ENCODE assay signal across 4 worm cellular contexts in genomic region chrV:9343629-9344624, ce11.
TF ChIP-seq lines count a peak whose summit lies in the region.

Gene tos-1 (minus strand): TSS chrV:9344203.

TF ChIP-seq in whole organism, L2 larva, 48 proteins besides CTCF, POLR2A, EP300 and RAD21 (continues in another document):
- TF ChIP-seq R02D3.7 (tag; optimal IDR thresholded peaks at IDR 0.05; lab: Kevin White, UChicago) (peak; percentile 64), lsy-2 (tag; optimal IDR thresholded peaks at IDR 0.05; lab: Kevin White, UChicago) (peak; percentile 91 to 95), nhr-12 (tag; optimal IDR thresholded peaks at IDR 0.05; lab: Kevin White, UChicago) (no peak), blmp-1 (tag; optimal IDR thresholded peaks at IDR 0.05; lab: Kevin White, UChicago; ENCODE audit: insufficient read depth) (peak; percentile 89), unc-39 (tag; optimal IDR thresholded peaks at IDR 0.05; lab: Kevin White, UChicago) (peak; percentile 51), peb-1 (tag; optimal IDR thresholded peaks at IDR 0.05; lab: Kevin White, UChicago) (no peak), C34F6.9 (tag; optimal IDR thresholded peaks at IDR 0.05; lab: Kevin White, UChicago) (peak; percentile 99), sma-3 (GFP tag; optimal IDR thresholded peaks at IDR 0.05; lab: Kevin White, UChicago) (peak; percentile 100), unc-62 (GFP tag; optimal IDR thresholded peaks at IDR 0.05; lab: Kevin White, UChicago) (peak; percentile 74), elt-1 (tag; optimal IDR thresholded peaks at IDR 0.05; lab: Kevin White, UChicago) (no peak), crh-2 (tag; optimal IDR thresholded peaks at IDR 0.05; lab: Kevin White, UChicago) (peak; percentile 98), nhr-129 (tag; optimal IDR thresholded peaks at IDR 0.05; lab: Kevin White, UChicago) (peak; percentile 95), nhr-23 (tag; optimal IDR thresholded peaks at IDR 0.05; lab: Kevin White, UChicago) (peak; percentile 30), ama-1 (optimal IDR thresholded peaks at IDR 0.05; lab: Kevin White, UChicago) (peak; percentile 99), fos-1 (tag; optimal IDR thresholded peaks at IDR 0.05; lab: Kevin White, UChicago) (peak; percentile 95), lin-13 (GFP tag; optimal IDR thresholded peaks at IDR 0.05; lab: Kevin White, UChicago) (peak; percentile 93), nhr-25 (tag; optimal IDR thresholded peaks at IDR 0.05; lab: Kevin White, UChicago) (peak; percentile 98), ceh-16 (tag; optimal IDR thresholded peaks at IDR 0.05; lab: Kevin White, UChicago) (peak; percentile 61), nhr-237 (tag; optimal IDR thresholded peaks at IDR 0.05; lab: Kevin White, UChicago) (peak; percentile 71), nhr-10 (tag; optimal IDR thresholded peaks at IDR 0.05; lab: Kevin White, UChicago) (peak; percentile 86), ZK546.5 (tag; optimal IDR thresholded peaks at IDR 0.05; lab: Kevin White, UChicago) (peak; percentile 70), egl-27 (tag; optimal IDR thresholded peaks at IDR 0.05; lab: Kevin White, UChicago) (peak; percentile 95), lin-11 (tag; optimal IDR thresholded peaks at IDR 0.05; lab: Kevin White, UChicago) (peak; percentile 74)

TF ChIP-seq in whole organism, L4 larva, 104 proteins besides CTCF, POLR2A, EP300 and RAD21 (continues in another document):
- TF ChIP-seq nhr-111 (GFP tag; optimal IDR thresholded peaks at IDR 0.05; lab: Kevin White, UChicago) (no peak), F37D6.2 (tag; optimal IDR thresholded peaks at IDR 0.05; lab: Kevin White, UChicago) (peak; percentile 95), Y5F2A.4 (GFP tag; optimal IDR thresholded peaks at IDR 0.05; lab: Kevin White, UChicago) (peak; percentile 45), ces-1 (GFP tag; optimal IDR thresholded peaks at IDR 0.05; lab: Kevin White, UChicago) (peak; percentile 85), F10B5.3 (tag; optimal IDR thresholded peaks at IDR 0.05; lab: Kevin White, UChicago) (peak; percentile 53), nhr-28 (tag; optimal IDR thresholded peaks at IDR 0.05; lab: Kevin White, UChicago) (peak; percentile 97), jun-1 (tag; optimal IDR thresholded peaks at IDR 0.05; lab: Kevin White, UChicago) (peak; percentile 94), zag-1 (tag; optimal IDR thresholded peaks at IDR 0.05; lab: Kevin White, UChicago) (peak; percentile 82), lsy-2 (tag; optimal IDR thresholded peaks at IDR 0.05; lab: Kevin White, UChicago) (peak; percentile 91 to 93), gei-8 (GFP tag; optimal IDR thresholded peaks at IDR 0.05; lab: Kevin White, UChicago) (peak; percentile 95), hif-1 (tag; optimal IDR thresholded peaks at IDR 0.05; lab: Kevin White, UChicago) (peak; percentile 92 to 96), ceh-82 (tag; optimal IDR thresholded peaks at IDR 0.05; lab: Kevin White, UChicago) (no peak), nhr-42 (GFP tag; IDR thresholded peaks at IDR 0.05; lab: Robert Waterston, UW) (peak; percentile 96), spr-1 (tag; optimal IDR thresholded peaks at IDR 0.05; lab: Kevin White, UChicago) (peak; percentile 90), mxl-3 (GFP tag; optimal IDR thresholded peaks at IDR 0.05; lab: Kevin White, UChicago) (peak; percentile 95), skn-1 (tag; optimal IDR thresholded peaks at IDR 0.05; lab: Kevin White, UChicago) (no peak), hlh-11 (tag; optimal IDR thresholded peaks at IDR 0.05; lab: Kevin White, UChicago) (peak; percentile 100), F49E8.2 (tag; optimal IDR thresholded peaks at IDR 0.05; lab: Kevin White, UChicago; ENCODE audit: borderline replicate concordance) (peak; percentile 64), egl-27 (tag; optimal IDR thresholded peaks at IDR 0.05; lab: Kevin White, UChicago) (no peak), zfp-3 (GFP tag; conservative IDR thresholded peaks at IDR 0.05; lab: Robert Waterston, UW) (peak; percentile 98), daf-19 (GFP tag; conservative IDR thresholded peaks at IDR 0.05; lab: Robert Waterston, UW) (peak; percentile 87), hmg-1.1 (GFP tag; IDR thresholded peaks at IDR 0.05; lab: Robert Waterston, UW) (peak; percentile 98), madf-5 (GFP tag; IDR thresholded peaks at IDR 0.05; lab: Robert Waterston, UW) (peak; percentile 48 to 90; a peak in 1 of 4 replicates)

TF ChIP-seq in whole organism, late embryonic, 69 proteins besides CTCF, POLR2A, EP300 and RAD21 (continues in another document):
- TF ChIP-seq ttx-3 (tag; optimal IDR thresholded peaks at IDR 0.05; lab: Kevin White, UChicago) (peak; percentile 75), syd-9 (tag; optimal IDR thresholded peaks at IDR 0.05; lab: Kevin White, UChicago) (peak; percentile 95), F13H6.1 (tag; optimal IDR thresholded peaks at IDR 0.05; lab: Kevin White, UChicago) (peak; percentile 89), ceh-24 (tag; optimal IDR thresholded peaks at IDR 0.05; lab: Kevin White, UChicago) (peak; percentile 60), ceh-48 (tag; optimal IDR thresholded peaks at IDR 0.05; lab: Kevin White, UChicago) (peak; percentile 94), K02D7.2 (tag; optimal IDR thresholded peaks at IDR 0.05; lab: Kevin White, UChicago) (peak; percentile 70), pros-1 (tag; optimal IDR thresholded peaks at IDR 0.05; lab: Kevin White, UChicago) (peak; percentile 82), odd-2 (tag; optimal IDR thresholded peaks at IDR 0.05; lab: Kevin White, UChicago) (no peak), pqm-1 (tag; optimal IDR thresholded peaks at IDR 0.05; lab: Kevin White, UChicago) (peak; percentile 98), ceh-34 (tag; optimal IDR thresholded peaks at IDR 0.05; lab: Kevin White, UChicago) (peak; percentile 100), ets-4 (tag; optimal IDR thresholded peaks at IDR 0.05; lab: Kevin White, UChicago) (peak; percentile 93), sdc-2 (tag; optimal IDR thresholded peaks at IDR 0.05; lab: Kevin White, UChicago) (peak; percentile 83), pax-1 (tag; optimal IDR thresholded peaks at IDR 0.05; lab: Kevin White, UChicago) (peak; percentile 84), unc-55 (GFP tag; optimal IDR thresholded peaks at IDR 0.05; lab: Kevin White, UChicago) (peak; percentile 94), ref-2 (tag; optimal IDR thresholded peaks at IDR 0.05; lab: Kevin White, UChicago) (peak; percentile 100), mec-3 (tag; optimal IDR thresholded peaks at IDR 0.05; lab: Kevin White, UChicago; ENCODE audit: borderline replicate concordance) (no peak), nhr-232 (tag; optimal IDR thresholded peaks at IDR 0.05; lab: Kevin White, UChicago) (peak; percentile 34), gmeb-2 (tag; optimal IDR thresholded peaks at IDR 0.05; lab: Kevin White, UChicago) (peak; percentile 56), ceh-2 (tag; optimal IDR thresholded peaks at IDR 0.05; lab: Kevin White, UChicago) (peak; percentile 71), C08G9.2 (tag; optimal IDR thresholded peaks at IDR 0.05; lab: Kevin White, UChicago) (peak; percentile 63), hlh-15 (tag; optimal IDR thresholded peaks at IDR 0.05; lab: Kevin White, UChicago) (no peak), lim-6 (tag; optimal IDR thresholded peaks at IDR 0.05; lab: Kevin White, UChicago) (peak; percentile 46), ceh-9 (tag; optimal IDR thresholded peaks at IDR 0.05; lab: Kevin White, UChicago) (no peak), C38D4.7 (GFP tag; optimal IDR thresholded peaks at IDR 0.05; lab: Kevin White, UChicago) (peak; percentile 59), dmd-4 (tag; optimal IDR thresholded peaks at IDR 0.05; lab: Kevin White, UChicago; ENCODE audit: borderline replicate concordance) (peak; percentile 68)

TF ChIP-seq in whole organism, mixed stage, embryonic, 35 proteins besides CTCF, POLR2A, EP300 and RAD21 (continues in another document):
- TF ChIP-seq unc-39 (tag; optimal IDR thresholded peaks at IDR 0.05; lab: Kevin White, UChicago) (peak; percentile 93), nhr-237 (tag; optimal IDR thresholded peaks at IDR 0.05; lab: Kevin White, UChicago) (peak; percentile 98), ceh-39 (tag; optimal IDR thresholded peaks at IDR 0.05; lab: Kevin White, UChicago) (peak; percentile 100), sem-2 (GFP tag; optimal IDR thresholded peaks at IDR 0.05; lab: Kevin White, UChicago) (peak; percentile 69), M03D4.4 (tag; optimal IDR thresholded peaks at IDR 0.05; lab: Kevin White, UChicago) (peak; percentile 93), ceh-83 (GFP tag; optimal IDR thresholded peaks at IDR 0.05; lab: Kevin White, UChicago) (peak; percentile 82), sptf-1 (tag; optimal IDR thresholded peaks at IDR 0.05; lab: Kevin White, UChicago) (peak; percentile 97), ztf-11 (tag; optimal IDR thresholded peaks at IDR 0.05; lab: Kevin White, UChicago) (peak; percentile 96), cnd-1 (tag; optimal IDR thresholded peaks at IDR 0.05; lab: Kevin White, UChicago) (peak; percentile 92), blmp-1 (tag; optimal IDR thresholded peaks at IDR 0.05; lab: Kevin White, UChicago) (no peak), flh-1 (GFP tag; optimal IDR thresholded peaks at IDR 0.05; lab: Kevin White, UChicago) (peak; percentile 27), ceh-43 (GFP tag; optimal IDR thresholded peaks at IDR 0.05; lab: Kevin White, UChicago) (peak; percentile 92), unc-62 (GFP tag; optimal IDR thresholded peaks at IDR 0.05; lab: Kevin White, UChicago) (peak; percentile 94), elt-3 (tag; optimal IDR thresholded peaks at IDR 0.05; lab: Kevin White, UChicago) (peak; percentile 74), nhr-28 (tag; optimal IDR thresholded peaks at IDR 0.05; lab: Kevin White, UChicago) (peak; percentile 81), zip-8 (tag; optimal IDR thresholded peaks at IDR 0.05; lab: Kevin White, UChicago) (no peak), bed-3 (GFP tag; optimal IDR thresholded peaks at IDR 0.05; lab: Kevin White, UChicago) (peak; percentile 77), ces-1 (GFP tag; optimal IDR thresholded peaks at IDR 0.05; lab: Kevin White, UChicago) (peak; percentile 92), ham-2 (GFP tag; optimal IDR thresholded peaks at IDR 0.05; lab: Kevin White, UChicago) (peak; percentile 96), mep-1 (tag; optimal IDR thresholded peaks at IDR 0.05; lab: Kevin White, UChicago) (peak; percentile 99), nhr-2 (tag; optimal IDR thresholded peaks at IDR 0.05; lab: Kevin White, UChicago) (peak; percentile 52), elt-1 (tag; optimal IDR thresholded peaks at IDR 0.05; lab: Kevin White, UChicago; ENCODE audit: borderline replicate concordance, insufficient read depth) (peak; percentile 52), nhr-76 (tag; optimal IDR thresholded peaks at IDR 0.05; lab: Kevin White, UChicago) (no peak), mab-5 (tag; optimal IDR thresholded peaks at IDR 0.05; lab: Kevin White, UChicago) (peak; percentile 63), tbx-8 (GFP tag; optimal IDR thresholded peaks at IDR 0.05; lab: Kevin White, UChicago) (peak; percentile 45), unc-120 (tag; optimal IDR thresholded peaks at IDR 0.05; lab: Kevin White, UChicago; ENCODE audit: poor library complexity, severe bottlenecking) (peak; percentile 86), mls-2 (tag; optimal IDR thresholded peaks at IDR 0.05; lab: Kevin White, UChicago) (peak; percentile 96), lin-32 (GFP tag; optimal IDR thresholded peaks at IDR 0.05; lab: Kevin White, UChicago) (peak; percentile 51), drap-1 (GFP tag; optimal IDR thresholded peaks at IDR 0.05; lab: Kevin White, UChicago) (peak; percentile 93)
